Fruit fly (Drosophila melanogaster): ENCODE data around the gene Ipk2.

Ipk2 gene

DNA sequence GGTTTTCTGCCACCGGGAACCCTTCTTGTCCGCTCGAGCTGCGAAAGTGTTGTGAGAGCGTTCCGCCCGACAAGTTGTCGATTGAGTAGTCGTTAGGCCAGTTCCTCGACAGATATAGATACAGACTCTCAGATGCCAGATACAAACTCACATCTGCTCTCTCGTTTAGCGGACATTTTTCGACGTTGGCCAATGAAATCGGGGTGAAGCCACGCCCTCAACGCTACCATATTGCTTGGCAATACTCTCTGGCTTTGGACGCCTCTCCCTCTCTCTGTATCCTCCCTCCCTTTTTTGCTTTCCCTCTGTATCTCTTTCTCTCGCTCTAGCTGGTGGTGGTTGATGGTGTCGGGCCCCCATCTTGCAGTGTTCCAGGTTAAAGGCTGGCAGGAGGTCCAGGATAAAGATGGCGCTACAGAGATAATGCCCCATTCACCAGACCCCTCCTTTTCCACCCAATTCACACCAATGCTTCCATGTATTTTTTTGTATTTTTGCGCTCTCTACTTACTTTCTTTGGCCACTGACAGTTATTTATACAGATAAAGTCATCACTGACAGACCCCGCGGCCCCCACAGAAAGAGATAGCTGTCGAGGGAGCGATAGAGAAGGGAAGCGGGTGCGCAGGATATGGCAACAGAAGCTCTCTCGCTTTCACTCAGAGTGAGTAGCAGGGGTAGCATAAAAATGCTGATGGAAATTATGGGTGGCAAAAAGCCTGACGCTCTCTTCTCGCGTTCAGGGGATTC, 20.7 kb upstream of the Ipk2 start, which contains the start of gene Gsc:
Gene Gsc (minus strand): TSS at position 51 of the 750 bp plus-strand sequence.
- no peak for TF ChIP-seq exex (tag; optimal IDR thresholded peaks at IDR 0.05)
- TF ChIP-seq sens (GFP tag), result peak; percentile 27
- no peak for TF ChIP-seq Blimp-1 (GFP tag; optimal IDR thresholded peaks at IDR 0.05)
- TF ChIP-seq CG4820 (GFP tag; optimal IDR thresholded peaks at IDR 0.05), result no peak
- TF ChIP-seq CG15011 (GFP tag; optimal IDR thresholded peaks at IDR 0.05), result no peak
- no peak for TF ChIP-seq Antp (GFP tag; optimal IDR thresholded peaks at IDR 0.05)
- TF ChIP-seq CG9876 (GFP tag; optimal IDR thresholded peaks at IDR 0.05), result no peak
- TF ChIP-seq seq (GFP tag; IDR thresholded peaks at IDR 0.05), result peak; percentile 82
- no peak for TF ChIP-seq Oaz (GFP tag; IDR thresholded peaks at IDR 0.05)
- no peak for TF ChIP-seq CG7786 (GFP tag; optimal IDR thresholded peaks at IDR 0.05)
- peak; percentile 93 for TF ChIP-seq CG1832 (GFP tag; optimal IDR thresholded peaks at IDR 0.05)
- TF ChIP-seq kni (GFP tag; optimal IDR thresholded peaks at IDR 0.05), result peak; percentile 48
- no peak for TF ChIP-seq CG5245 (GFP tag; optimal IDR thresholded peaks at IDR 0.05)
- peak; percentile 70 for TF ChIP-seq Nf-YA (GFP tag; IDR thresholded peaks at IDR 0.05)
- TF ChIP-seq nerfin-1 (tag; optimal IDR thresholded peaks at IDR 0.05), result no peak
- 0 out of 2 replicates have a peak, but pooled peaks have one; percentile 17 for TF ChIP-seq hbn (GFP tag; IDR thresholded peaks at IDR 0.05; ENCODE audit: partially characterized antibody)
- TF ChIP-seq grn (GFP tag; optimal IDR thresholded peaks at IDR 0.05), result no peak
- TF ChIP-seq CG34376 (GFP tag; optimal IDR thresholded peaks at IDR 0.05), result no peak
- TF ChIP-seq D (optimal IDR thresholded peaks at IDR 0.05), result peak; percentile 12
- TF ChIP-seq D (GFP tag; optimal IDR thresholded peaks at IDR 0.05), result no peak
- TF ChIP-seq salm (tag; optimal IDR thresholded peaks at IDR 0.05), result no peak
- TF ChIP-seq tap (tag; optimal IDR thresholded peaks at IDR 0.05), result no peak
- TF ChIP-seq CG10543 (GFP tag; optimal IDR thresholded peaks at IDR 0.05), result no peak
- peak; percentile 99 for TF ChIP-seq Nf-YB (GFP tag; optimal IDR thresholded peaks at IDR 0.05)
- no peak for TF ChIP-seq Bteb2 (GFP tag; optimal IDR thresholded peaks at IDR 0.05)
- no peak for TF ChIP-seq BtbVII (GFP tag; optimal IDR thresholded peaks at IDR 0.05)
- TF ChIP-seq twi (tag; optimal IDR thresholded peaks at IDR 0.05), result peak; percentile 34
- TF ChIP-seq phol (tag; optimal IDR thresholded peaks at IDR 0.05), result peak; percentile 84
- no peak for TF ChIP-seq Vsx1 (GFP tag; optimal IDR thresholded peaks at IDR 0.05)
- no peak for TF ChIP-seq D19B (GFP tag; optimal IDR thresholded peaks at IDR 0.05)
- 0 out of 3 replicates have a peak, but pooled peaks have one; percentile 14 for TF ChIP-seq Doc3 (GFP tag; IDR thresholded peaks at IDR 0.05; ENCODE audit: partially characterized antibody)
- TF ChIP-seq CG3065 (GFP tag; optimal IDR thresholded peaks at IDR 0.05), result no peak
- TF ChIP-seq Dip2 (GFP tag; IDR thresholded peaks at IDR 0.05), result no peak
- no peak for TF ChIP-seq MESR4 (GFP tag; optimal IDR thresholded peaks at IDR 0.05)
- TF ChIP-seq Dll (GFP tag; IDR thresholded peaks at IDR 0.05; ENCODE audit: partially characterized antibody), result peak; percentile 48; the same call in 1 of the 4 replicates
- no peak for TF ChIP-seq sd (tag; optimal IDR thresholded peaks at IDR 0.05)
- TF ChIP-seq CG13287 (GFP tag; IDR thresholded peaks at IDR 0.05; ENCODE audit: partially characterized antibody), result no peak
- TF ChIP-seq HLH4C (GFP tag; IDR thresholded peaks at IDR 0.05; ENCODE audit: partially characterized antibody), result no peak
- TF ChIP-seq Dbx (GFP tag; IDR thresholded peaks at IDR 0.05), result no peak
- peak; percentile 98 for TF ChIP-seq Nf-YC (tag; optimal IDR thresholded peaks at IDR 0.05)
- peak; percentile 78 to 97 for TF ChIP-seq Trl (optimal IDR thresholded peaks at IDR 0.05)
- no peak for TF ChIP-seq Trl (GFP tag; optimal IDR thresholded peaks at IDR 0.05)
- TF ChIP-seq chinmo (GFP tag; IDR thresholded peaks at IDR 0.05; ENCODE audit: partially characterized antibody), result 0 out of 4 replicates have a peak, but pooled peaks have one; percentile 28
- no peak for TF ChIP-seq sisA (GFP tag; IDR thresholded peaks at IDR 0.05)
- TF ChIP-seq CG8944 (GFP tag; optimal IDR thresholded peaks at IDR 0.05), result no peak
- TF ChIP-seq yki (optimal IDR thresholded peaks at IDR 0.05), result peak; percentile 63
- TF ChIP-seq sqz (GFP tag; optimal IDR thresholded peaks at IDR 0.05), result no peak
- TF ChIP-seq Optix (GFP tag; IDR thresholded peaks at IDR 0.05), result no peak
- peak; percentile 48 for TF ChIP-seq ewg (GFP tag; optimal IDR thresholded peaks at IDR 0.05)
- no peak for TF ChIP-seq Fer3 (tag; optimal IDR thresholded peaks at IDR 0.05)

Measured in whole organism, embryonic.